Fruit fly (Drosophila melanogaster) whole organism, embryonic: ENCODE data around the gene CG3097.

Experiments used
- Aef1 ChIP-seq: fragments of 200-800 bp; sonication (Bioruptor generic); IDR thresholded peaks from 3 replicates; pipeline ENCODE4 v1.3.6; 2022; ENCODE audit warnings: missing biosample characterization, missing genetic modification characterization
- Awh ChIP-seq: fragments of 200-800 bp; sonication (Bioruptor generic); IDR thresholded peaks from 2 replicates; pipeline ENCODE4, ENCODE4 v1.3.6; 2022; ENCODE audit warnings: missing biosample characterization, missing genetic modification characterization
- B-H2 ChIP-seq: fragments of 200-800 bp; sonication (Bioruptor generic); optimal IDR thresholded peaks from 2 replicates; lab custom pipeline; 2018; ENCODE audit warnings: missing biosample characterization, mild to moderate bottlenecking, missing genetic modification characterization
- CG10274 ChIP-seq: fragments of 200-800 bp; sonication (Bioruptor generic); optimal IDR thresholded peaks from 3 replicates; lab custom pipeline; 2017; ENCODE audit warnings: missing biosample characterization, mild to moderate bottlenecking, missing genetic modification characterization
- CG10321 ChIP-seq: fragments of 200-800 bp; sonication (Bioruptor generic); IDR thresholded peaks from 2 replicates; pipeline ENCODE4 v1.3.6; 2022; ENCODE audit warnings: missing biosample characterization, missing genetic modification characterization
- CG10979 ChIP-seq: fragments of 200-800 bp; sonication (Bioruptor generic); optimal IDR thresholded peaks from 2 replicates; lab custom pipeline; 2018; ENCODE audit warnings: missing biosample characterization, mild to moderate bottlenecking, missing genetic modification characterization, moderate library complexity
- CG11560 ChIP-seq: fragments of 200-800 bp; sonication (Bioruptor generic); IDR thresholded peaks from 3 replicates; pipeline ENCODE4 v1.3.6; 2022; ENCODE audit warnings: missing biosample characterization, missing genetic modification characterization
- CG15514 ChIP-seq: fragments of 200-800 bp; sonication (Bioruptor generic); optimal IDR thresholded peaks from 3 replicates; lab custom pipeline; 2017; ENCODE audit warnings: missing biosample characterization, missing genetic modification characterization, mild to moderate bottlenecking, moderate library complexity, missing genetic modification reagents
- CG17186 ChIP-seq: fragments of 200-800 bp; sonication (Bioruptor generic); optimal IDR thresholded peaks from 3 replicates; lab custom pipeline; 2017; ENCODE audit warnings: missing biosample characterization, missing genetic modification reagents, missing genetic modification characterization
- CG17385 ChIP-seq: fragments of 200-800 bp; sonication (Bioruptor generic); optimal IDR thresholded peaks from 3 replicates; lab custom pipeline; 2018; ENCODE audit warnings: missing biosample characterization, mild to moderate bottlenecking, missing genetic modification characterization
- CG17802 ChIP-seq: fragments of 200-800 bp; sonication (Bioruptor generic); optimal IDR thresholded peaks from 2 replicates; lab custom pipeline; 2018; ENCODE audit warnings: missing biosample characterization, mild to moderate bottlenecking, missing genetic modification characterization, moderate library complexity
- CG1832 ChIP-seq: fragments of 200-800 bp; sonication (Bioruptor generic); optimal IDR thresholded peaks from 2 replicates; lab custom pipeline; 2017; ENCODE audit warnings: missing biosample characterization, mild to moderate bottlenecking, missing genetic modification characterization, inconsistent platforms
- CG18476 ChIP-seq: fragments of 200-800 bp; sonication (Bioruptor generic); optimal IDR thresholded peaks from 2 replicates; lab custom pipeline; 2016; ENCODE audit warnings: missing biosample characterization, mild to moderate bottlenecking, missing genetic modification characterization
- CG2678 ChIP-seq: fragments of 200-800 bp; sonication (Bioruptor generic); optimal IDR thresholded peaks from 3 replicates; lab custom pipeline; 2019; ENCODE audit warnings: missing biosample characterization, mild to moderate bottlenecking, missing genetic modification characterization, moderate library complexity
- CG31365 ChIP-seq: fragments of 200-800 bp; sonication (Bioruptor generic); optimal IDR thresholded peaks from 2 replicates; lab custom pipeline; 2018; ENCODE audit warnings: missing biosample characterization, mild to moderate bottlenecking, missing genetic modification characterization
- CG34422 ChIP-seq: fragments of 200-800 bp; sonication (Bioruptor generic); IDR thresholded peaks from 3 replicates; pipeline ENCODE4 v1.3.6; 2022; ENCODE audit warnings: missing biosample characterization, missing genetic modification characterization
- CG4404 ChIP-seq: fragments of 200-800 bp; sonication (Bioruptor generic); IDR thresholded peaks from 2 replicates; pipeline ENCODE4 v1.3.6; 2022; ENCODE audit warnings: missing biosample characterization, missing genetic modification characterization
- CG4707 ChIP-seq: fragments of 200-800 bp; sonication (Bioruptor generic); optimal IDR thresholded peaks from 2 replicates; lab custom pipeline; 2018; ENCODE audit warnings: missing biosample characterization, mild to moderate bottlenecking, missing genetic modification characterization, moderate library complexity
- CG6689 ChIP-seq: fragments of 200-800 bp; sonication (Bioruptor generic); IDR thresholded peaks from 2 replicates; pipeline ENCODE4 v1.3.6; 2022; ENCODE audit warnings: missing biosample characterization, missing genetic modification characterization
- CHES-1-like ChIP-seq: fragments of 200-800 bp; sonication (Bioruptor generic); optimal IDR thresholded peaks from 2 replicates; lab custom pipeline; 2016; ENCODE audit warnings: missing biosample characterization, missing genetic modification characterization
- Dip2 ChIP-seq: fragments of 200-800 bp; sonication (Bioruptor generic); IDR thresholded peaks from 2 replicates; pipeline ENCODE4 v1.3.6; 2022; ENCODE audit warnings: missing biosample characterization, missing genetic modification characterization
- E2f2 ChIP-seq: fragments of 200-800 bp; sonication (Bioruptor generic); IDR thresholded peaks from 2 replicates; pipeline ENCODE4 v1.3.6; 2022; ENCODE audit warnings: missing biosample characterization, missing genetic modification characterization
- Fer1 ChIP-seq: fragments of 200-800 bp; sonication (Bioruptor generic); optimal IDR thresholded peaks from 2 replicates; lab custom pipeline; 2017; ENCODE audit warnings: missing biosample characterization, mild to moderate bottlenecking, missing genetic modification characterization
- HLH4C ChIP-seq: fragments of 200-800 bp; sonication (Bioruptor generic); IDR thresholded peaks from 3 replicates; pipeline ENCODE4 v1.3.6; 2022; ENCODE audit warnings: missing biosample characterization, missing genetic modification characterization; ENCODE audit not compliant: partially characterized antibody
- HLH54F ChIP-seq: fragments of 200-800 bp; sonication (Bioruptor generic); optimal IDR thresholded peaks from 3 replicates; lab custom pipeline; 2016; ENCODE audit warnings: missing biosample characterization, missing genetic modification characterization
- Hr51 ChIP-seq, 2 experiments: fragments of 200-800 bp; sonication (Bioruptor generic); optimal IDR thresholded peaks; 2 replicates in 1 of 2; 3 replicates in 1 of 2; lab custom pipeline; 2016 to 2018; ENCODE audit warnings: missing biosample characterization in 2 of 2, missing genetic modification characterization in 2 of 2, mild to moderate bottlenecking in 1 of 2, moderate library complexity in 1 of 2
- Med ChIP-seq: fragments of 200-800 bp; sonication (Bioruptor generic); peaks from one replicate; lab custom pipeline; 2016; ENCODE audit warnings: missing biosample characterization, missing genetic modification characterization, mild to moderate bottlenecking, inconsistent platforms, moderate library complexity
- Meics ChIP-seq: fragments of 200-800 bp; sonication (Bioruptor generic); optimal IDR thresholded peaks from 2 replicates; lab custom pipeline; 2017; ENCODE audit warnings: missing biosample characterization, mild to moderate bottlenecking, missing genetic modification characterization
- Oaz ChIP-seq: fragments of 200-800 bp; sonication (Bioruptor generic); IDR thresholded peaks from 2 replicates; pipeline ENCODE4 v1.3.6; 2022; ENCODE audit warnings: missing biosample characterization, missing genetic modification characterization
- PHDP ChIP-seq: fragments of 200-800 bp; sonication (Bioruptor generic); optimal IDR thresholded peaks from 3 replicates; lab custom pipeline; 2018; ENCODE audit warnings: missing biosample characterization, mild to moderate bottlenecking, missing genetic modification characterization, moderate library complexity
- abd-A ChIP-seq: fragments of 200-800 bp; sonication (Bioruptor generic); optimal IDR thresholded peaks from 3 replicates; lab custom pipeline; 2019; ENCODE audit warnings: missing biosample characterization, mild to moderate bottlenecking, missing genetic modification characterization, moderate library complexity
- az2 ChIP-seq: fragments of 200-800 bp; sonication (Bioruptor generic); optimal IDR thresholded peaks from 3 replicates; lab custom pipeline; 2016; ENCODE audit warnings: missing biosample characterization, missing genetic modification characterization
- bowl ChIP-seq: fragments of 200-800 bp; sonication (Bioruptor generic); IDR thresholded peaks from 2 replicates; pipeline ENCODE4 v1.3.6; 2022; ENCODE audit warnings: missing biosample characterization, missing genetic modification characterization
- br ChIP-seq: fragments of >200 bp; optimal IDR thresholded peaks from 2 replicates; lab custom pipeline; 2017
- bsh ChIP-seq, 2 experiments: fragments of 200-800 bp; sonication (Bioruptor generic); optimal IDR thresholded peaks; 2 replicates each; lab custom pipeline; 2017 to 2018; ENCODE audit warnings: mild to moderate bottlenecking in 2 of 2, missing biosample characterization in 2 of 2, missing genetic modification characterization in 2 of 2, moderate library complexity in 1 of 2
- chinmo ChIP-seq: fragments of 200-800 bp; sonication (Bioruptor generic); IDR thresholded peaks from 4 replicates; pipeline ENCODE4 v1.3.6; 2022; ENCODE audit warnings: missing biosample characterization, missing genetic modification characterization; ENCODE audit not compliant: partially characterized antibody
- croc ChIP-seq: fragments of 200-800 bp; sonication (Bioruptor generic); conservative IDR thresholded peaks from 3 replicates; pipeline ENCODE4 v1.3.6; 2022; ENCODE audit warnings: missing biosample characterization, missing genetic modification characterization
- dmrt11E ChIP-seq: fragments of 200-800 bp; sonication (Bioruptor generic); optimal IDR thresholded peaks from 3 replicates; lab custom pipeline; 2018; ENCODE audit warnings: missing biosample characterization, mild to moderate bottlenecking, missing genetic modification characterization, moderate library complexity
- ewg ChIP-seq: fragments of 200-800 bp; sonication (Bioruptor generic); optimal IDR thresholded peaks from 3 replicates; lab custom pipeline; 2017; ENCODE audit warnings: mild to moderate bottlenecking, missing biosample characterization, missing genetic modification reagents, missing genetic modification characterization
- exex ChIP-seq: fragments of 200-800 bp; sonication (Bioruptor generic); optimal IDR thresholded peaks from 4 replicates; lab custom pipeline; 2018; ENCODE audit warnings: missing biosample characterization, mild to moderate bottlenecking, missing genetic modification characterization, moderate library complexity
- eyg ChIP-seq: fragments of 200-800 bp; sonication (Bioruptor generic); optimal IDR thresholded peaks from 3 replicates; lab custom pipeline; 2016; ENCODE audit warnings: missing biosample characterization, missing genetic modification characterization
- gem ChIP-seq: fragments of 200-800 bp; sonication (Bioruptor generic); optimal IDR thresholded peaks from 2 replicates; lab custom pipeline; 2019; ENCODE audit warnings: missing biosample characterization, mild to moderate bottlenecking, missing genetic modification characterization, moderate library complexity
- grn ChIP-seq: fragments of 200-800 bp; sonication (Bioruptor generic); optimal IDR thresholded peaks from 3 replicates; lab custom pipeline; 2017; ENCODE audit warnings: missing biosample characterization, missing genetic modification characterization
- kay ChIP-seq: fragments of 200-800 bp; sonication (Bioruptor generic); optimal IDR thresholded peaks from 2 replicates; lab custom pipeline; 2016; ENCODE audit warnings: missing biosample characterization, missing genetic modification characterization
- knrl ChIP-seq: fragments of 200-800 bp; sonication (Bioruptor generic); IDR thresholded peaks from 3 replicates; pipeline ENCODE4 v1.3.6; 2022; ENCODE audit warnings: missing biosample characterization, missing genetic modification characterization; ENCODE audit not compliant: partially characterized antibody
- run ChIP-seq: fragments of 200-800 bp; sonication (Bioruptor generic); optimal IDR thresholded peaks from 3 replicates; lab custom pipeline; 2018; ENCODE audit warnings: missing biosample characterization, mild to moderate bottlenecking, missing genetic modification characterization
- slou ChIP-seq: fragments of 200-800 bp; sonication (Bioruptor generic); optimal IDR thresholded peaks from 3 replicates; lab custom pipeline; 2016; ENCODE audit warnings: missing biosample characterization, missing genetic modification characterization
- wek ChIP-seq: fragments of 200-800 bp; sonication (Bioruptor generic); optimal IDR thresholded peaks from 3 replicates; lab custom pipeline; 2018; ENCODE audit warnings: missing biosample characterization, mild to moderate bottlenecking, missing genetic modification characterization, moderate library complexity

CG3097 gene

dm6 chrX:5732440-5732839 is 38.1 kb downstream of the CG3097 start, which contains the start of gene CG15773:
Gene CG15773 (plus strand): TSS chrX:5732740.
- TF ChIP-seq exex (tag; lab: Kevin White, UChicago) (peak; percentile 8), CG15514 (GFP tag; lab: Kevin White, UChicago) (peak; percentile 84), CG4707 (no peak), grn (GFP tag; lab: Kevin White, UChicago) (peak; percentile 26)

dm6 chrX:5724744-5725185 is 45.8 kb downstream of the CG3097 start:
- TF ChIP-seq ewg (GFP tag; lab: Kevin White, UChicago) (peak; percentile 54), CG4404 (GFP tag; lab: Robert Waterston, UW) (peak; percentile 35), az2 (GFP tag; lab: Kevin White, UChicago) (peak; percentile 43), CG34422 (GFP tag; lab: Robert Waterston, UW) (peak; percentile 24; the same call in 1 of the 3 replicates), Oaz (GFP tag; lab: Robert Waterston, UW) (0 out of 2 replicates have a peak, but pooled peaks have one; percentile 19), CG11560 (no peak; the same call in 2 of the 3 replicates), dmrt11E (tag; lab: Kevin White, UChicago) (peak; percentile 62), CG10979 (tag; lab: Kevin White, UChicago) (peak; percentile 15), CG10321 (GFP tag; lab: Robert Waterston, UW) (no peak), E2f2 (GFP tag; lab: Robert Waterston, UW) (no peak), eyg (GFP tag; lab: Kevin White, UChicago) (peak; percentile 48), slou (GFP tag; lab: Kevin White, UChicago) (peak; percentile 5), Med (GFP tag; lab: Kevin White, UChicago) (peak; percentile 89), CG10274 (peak; percentile 6), run (tag; lab: Kevin White, UChicago) (no peak), knrl (GFP tag; lab: Robert Waterston, UW) (no peak), CG6689 (GFP tag; lab: Robert Waterston, UW) (peak; percentile 52; the same call in 1 of the 2 replicates), Fer1 (GFP tag; lab: Kevin White, UChicago) (no peak), wek (peak; percentile 60), CG1832 (GFP tag; lab: Kevin White, UChicago) (no peak), abd-A (tag; lab: Kevin White, UChicago) (no peak), bowl (no peak), br (no peak), CG18476 (no peak), CG31365 (tag; lab: Kevin White, UChicago) (no peak), HLH54F (GFP tag; lab: Kevin White, UChicago) (peak; percentile 30), croc (GFP tag; lab: Robert Waterston, UW) (no peak), B-H2 (GFP tag; lab: Kevin White, UChicago) (no peak), gem (tag; lab: Kevin White, UChicago) (peak; percentile 67), kay (GFP tag; lab: Kevin White, UChicago) (no peak), Awh (GFP tag; lab: Robert Waterston, UW) (0 out of 2 replicates have a peak, but pooled peaks have one; percentile 35), Meics (GFP tag; lab: Kevin White, UChicago) (peak; percentile 57), CG17802 (peak; percentile 48), PHDP (peak; percentile 63), Aef1 (0 out of 3 replicates have a peak, but pooled peaks have one; percentile 10), Dip2 (GFP tag; lab: Robert Waterston, UW) (no peak), CG2678 (tag; lab: Kevin White, UChicago) (peak; percentile 59), bsh (GFP tag; optimal IDR thresholded peaks at IDR 0.05; lab: Kevin White, UChicago) (peak; percentile 79 to 81), CG17385 (GFP tag; lab: Kevin White, UChicago) (no peak), Hr51 (GFP tag; optimal IDR thresholded peaks at IDR 0.05; lab: Kevin White, UChicago) (peak; percentile 33 to 38), HLH4C (GFP tag; lab: Robert Waterston, UW) (no peak), CG17186 (peak; percentile 42), CHES-1-like (peak; percentile 15), chinmo (no peak)
